Worm (Caenorhabditis elegans) whole organism, mixed stage, embryonic: Measurements from ENCODE around the gene rps-23.

Experiments used
- M03D4.4 ChIP-seq: sonication (generic microtip); optimal IDR thresholded peaks from 2 replicates; lab custom pipeline; 2017; ENCODE audit warnings: mild to moderate bottlenecking, missing genetic modification characterization, missing compliant biosample characterization
- bed-3 ChIP-seq: fragments of 200-800 bp; sonication (Bioruptor generic); optimal IDR thresholded peaks from 3 replicates; lab custom pipeline; 2018; ENCODE audit warnings: mild to moderate bottlenecking, missing genetic modification characterization, moderate library complexity, missing compliant biosample characterization
- blmp-1 ChIP-seq: fragments of 150-350 bp; optimal IDR thresholded peaks from 2 replicates; lab custom pipeline; 2014; ENCODE audit warnings: missing biosample characterization, missing genetic modification characterization
- ceh-39 ChIP-seq: fragments of 150-350 bp; optimal IDR thresholded peaks from 2 replicates; lab custom pipeline; 2014; ENCODE audit warnings: missing biosample characterization, missing genetic modification characterization
- ceh-43 ChIP-seq: fragments of 200-800 bp; sonication (Bioruptor generic); optimal IDR thresholded peaks from 2 replicates; lab custom pipeline; 2018; ENCODE audit warnings: mild to moderate bottlenecking, missing genetic modification characterization, moderate library complexity, missing compliant biosample characterization
- ceh-83 ChIP-seq: fragments of 200-800 bp; sonication (Bioruptor generic); optimal IDR thresholded peaks from 2 replicates; lab custom pipeline; 2018; ENCODE audit warnings: mild to moderate bottlenecking, missing genetic modification characterization, missing compliant biosample characterization
- cnd-1 ChIP-seq: fragments of 200-800 bp; sonication (Bioruptor generic); optimal IDR thresholded peaks from 2 replicates; lab custom pipeline; 2018; ENCODE audit warnings: mild to moderate bottlenecking, missing genetic modification characterization, missing compliant biosample characterization
- drap-1 ChIP-seq: fragments of 200-800 bp; sonication (Bioruptor generic); optimal IDR thresholded peaks from 3 replicates; lab custom pipeline; 2018; ENCODE audit warnings: mild to moderate bottlenecking, missing genetic modification characterization, missing compliant biosample characterization
- elt-1 ChIP-seq: sonication (generic microtip); optimal IDR thresholded peaks from 2 replicates; lab custom pipeline; 2017; ENCODE audit warnings: missing genetic modification characterization, mild to moderate bottlenecking, missing compliant biosample characterization, antibody characterized with exemption, moderate library complexity, borderline replicate concordance; ENCODE audit not compliant: insufficient read depth
- elt-3 ChIP-seq: fragments of 150-350 bp; optimal IDR thresholded peaks from 2 replicates; lab custom pipeline; 2014; ENCODE audit warnings: missing biosample characterization, missing genetic modification characterization
- flh-1 ChIP-seq: fragments of 200-800 bp; sonication (Bioruptor generic); optimal IDR thresholded peaks from 2 replicates; lab custom pipeline; 2018; ENCODE audit warnings: mild to moderate bottlenecking, missing genetic modification characterization, moderate library complexity, missing compliant biosample characterization
- ham-2 ChIP-seq: fragments of 200-800 bp; sonication (Bioruptor generic); optimal IDR thresholded peaks from 2 replicates; lab custom pipeline; 2018; ENCODE audit warnings: mild to moderate bottlenecking, missing genetic modification characterization, missing compliant biosample characterization
- hlh-1 ChIP-seq: fragments of 150-350 bp; optimal IDR thresholded peaks from 2 replicates; lab custom pipeline; 2014; ENCODE audit warnings: missing biosample characterization, missing genetic modification reagents, missing genetic modification characterization
- lin-13 ChIP-seq: fragments of 150-350 bp; optimal IDR thresholded peaks from 2 replicates; lab custom pipeline; 2014; ENCODE audit warnings: missing biosample characterization, missing genetic modification characterization
- lin-32 ChIP-seq: fragments of 200-800 bp; sonication (Bioruptor generic); optimal IDR thresholded peaks from 2 replicates; lab custom pipeline; 2018; ENCODE audit warnings: mild to moderate bottlenecking, missing genetic modification characterization, missing compliant biosample characterization
- lsy-2 ChIP-seq: fragments of 150-350 bp; optimal IDR thresholded peaks from 2 replicates; lab custom pipeline; 2014; ENCODE audit warnings: missing biosample characterization, missing genetic modification characterization
- mab-5 ChIP-seq: fragments of 150-350 bp; optimal IDR thresholded peaks from 2 replicates; lab custom pipeline; 2014; ENCODE audit warnings: missing biosample characterization, missing genetic modification characterization
- mep-1 ChIP-seq: fragments of 150-350 bp; optimal IDR thresholded peaks from 2 replicates; lab custom pipeline; 2017; ENCODE audit warnings: missing biosample characterization, missing genetic modification reagents, missing genetic modification characterization, inconsistent platforms
- mls-2 ChIP-seq: sonication (generic microtip); optimal IDR thresholded peaks from 2 replicates; lab custom pipeline; 2016; ENCODE audit warnings: mild to moderate bottlenecking, missing genetic modification characterization, moderate library complexity, missing compliant biosample characterization
- nhr-12 ChIP-seq: fragments of 150-350 bp; optimal IDR thresholded peaks from 2 replicates; lab custom pipeline; 2014; ENCODE audit warnings: missing biosample characterization, missing genetic modification characterization
- nhr-2 ChIP-seq: fragments of 150-350 bp; optimal IDR thresholded peaks from 2 replicates; lab custom pipeline; 2014; ENCODE audit warnings: missing biosample characterization, missing genetic modification characterization
- nhr-237 ChIP-seq: fragments of 150-350 bp; optimal IDR thresholded peaks from 2 replicates; lab custom pipeline; 2014; ENCODE audit warnings: missing biosample characterization, missing genetic modification characterization
- nhr-28 ChIP-seq: fragments of 150-350 bp; optimal IDR thresholded peaks from 2 replicates; lab custom pipeline; 2014; ENCODE audit warnings: missing biosample characterization, missing genetic modification characterization
- pha-4 ChIP-seq: fragments of 150-350 bp; optimal IDR thresholded peaks from 2 replicates; lab custom pipeline; 2018; ENCODE audit warnings: missing biosample characterization, missing genetic modification reagents, missing genetic modification characterization
- sem-2 ChIP-seq: fragments of 200-800 bp; sonication (Bioruptor generic); optimal IDR thresholded peaks from 2 replicates; lab custom pipeline; 2018; ENCODE audit warnings: mild to moderate bottlenecking, missing genetic modification characterization, missing compliant biosample characterization
- snpc-4 ChIP-seq: fragments of 150-350 bp; optimal IDR thresholded peaks from 2 replicates; lab custom pipeline; 2014; ENCODE audit warnings: missing biosample characterization, missing genetic modification characterization
- sptf-1 ChIP-seq: sonication (generic microtip); optimal IDR thresholded peaks from 2 replicates; lab custom pipeline; 2017; ENCODE audit warnings: mild to moderate bottlenecking, missing genetic modification characterization, moderate library complexity, missing compliant biosample characterization
- tbx-8 ChIP-seq: fragments of 200-800 bp; sonication (Bioruptor generic); optimal IDR thresholded peaks from 2 replicates; lab custom pipeline; 2018; ENCODE audit warnings: mild to moderate bottlenecking, missing genetic modification characterization, moderate library complexity, missing compliant biosample characterization
- unc-120 ChIP-seq: sonication (generic microtip); optimal IDR thresholded peaks from 2 replicates; lab custom pipeline; 2017; ENCODE audit warnings: missing genetic modification characterization, missing compliant biosample characterization; ENCODE audit not compliant: poor library complexity, severe bottlenecking
- unc-62 ChIP-seq: fragments of 150-350 bp; optimal IDR thresholded peaks from 2 replicates; lab custom pipeline; 2014; ENCODE audit warnings: missing biosample characterization, missing genetic modification reagents, missing genetic modification characterization
- zip-8 ChIP-seq: fragments of 150-350 bp; optimal IDR thresholded peaks from 2 replicates; lab custom pipeline; 2014; ENCODE audit warnings: missing biosample characterization, missing genetic modification characterization
- ztf-11 ChIP-seq: fragments of 150-350 bp; optimal IDR thresholded peaks from 2 replicates; lab custom pipeline; 2014; ENCODE audit warnings: missing biosample characterization, missing genetic modification characterization

rps-23 gene

ce11 chrIV:12398437-12398836, 7.6 kb upstream of the rps-23 start, which contains the start of gene acs-20:
acs-20 (minus strand) TSS chrIV:12398706.
- TF ChIP-seq unc-120 (tag; lab: Kevin White, UChicago) (no peak), lin-13 (tag; lab: Kevin White, UChicago) (no peak), pha-4 (tag; lab: Kevin White, UChicago) (no peak), nhr-237 (no peak), mls-2 (no peak), nhr-28 (tag; lab: Kevin White, UChicago) (no peak), M03D4.4 (tag; lab: Kevin White, UChicago) (no peak), ceh-39 (tag; lab: Kevin White, UChicago) (no peak), ztf-11 (tag; lab: Kevin White, UChicago) (no peak), bed-3 (no peak), tbx-8 (GFP tag; lab: Kevin White, UChicago) (no peak), drap-1 (GFP tag; lab: Kevin White, UChicago) (no peak), elt-3 (tag; lab: Kevin White, UChicago) (no peak), lsy-2 (no peak), nhr-12 (tag; lab: Kevin White, UChicago) (no peak), ceh-43 (GFP tag; lab: Kevin White, UChicago) (no peak), zip-8 (tag; lab: Kevin White, UChicago) (no peak), snpc-4 (tag; lab: Kevin White, UChicago) (no peak), nhr-2 (no peak), blmp-1 (tag; lab: Kevin White, UChicago) (no peak)

DNA sequence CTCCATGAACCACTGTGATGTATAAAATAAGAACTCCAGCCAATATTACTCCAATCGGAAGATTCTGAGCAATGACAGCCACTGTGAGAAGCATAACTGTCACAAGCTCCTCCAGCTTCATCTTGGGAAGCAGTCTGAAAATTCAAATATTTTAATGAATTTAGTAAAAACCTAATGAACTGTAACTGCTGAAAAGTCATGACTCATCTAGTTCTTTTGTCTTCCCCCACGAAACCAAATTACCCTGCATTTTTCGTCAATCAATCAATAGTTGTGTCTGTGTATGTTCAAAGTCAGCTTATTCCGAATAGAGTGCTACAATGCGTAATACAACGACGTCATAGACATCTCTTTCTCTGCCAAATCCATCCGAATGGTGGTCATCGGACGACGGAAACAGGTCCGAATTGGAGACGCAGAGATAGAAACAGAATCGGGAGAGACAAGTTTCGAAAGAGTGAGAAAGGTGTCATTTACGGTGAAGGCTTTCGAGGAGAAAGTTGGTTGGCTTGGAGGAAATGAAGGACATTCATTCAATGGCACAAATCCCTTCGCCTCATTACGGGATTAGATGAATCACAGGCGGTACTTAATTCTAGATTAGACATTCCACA, 5.9 kb upstream of the rps-23 start:
- TF ChIP-seq ceh-39 (tag; lab: Kevin White, UChicago): no peak
- TF ChIP-seq snpc-4 (tag; lab: Kevin White, UChicago): no peak
- TF ChIP-seq lin-13 (tag; lab: Kevin White, UChicago): no peak
- TF ChIP-seq bed-3: no peak
- TF ChIP-seq elt-3 (tag; lab: Kevin White, UChicago): peak; percentile 5
- no peak for TF ChIP-seq lin-32 (GFP tag; lab: Kevin White, UChicago)
- TF ChIP-seq ceh-83 (GFP tag; lab: Kevin White, UChicago): no peak
- TF ChIP-seq ham-2 (GFP tag; lab: Kevin White, UChicago): peak; percentile 50
- no peak for TF ChIP-seq nhr-2
- peak; percentile 74 for TF ChIP-seq blmp-1 (tag; lab: Kevin White, UChicago)
- no peak for TF ChIP-seq sptf-1
- no peak for TF ChIP-seq unc-62 (GFP tag; lab: Kevin White, UChicago)
- no peak for TF ChIP-seq mep-1 (tag; lab: Kevin White, UChicago)
- no peak for TF ChIP-seq mls-2
- TF ChIP-seq ceh-43 (GFP tag; lab: Kevin White, UChicago): no peak
- TF ChIP-seq nhr-237: no peak
- TF ChIP-seq hlh-1 (tag; lab: Kevin White, UChicago): no peak
- TF ChIP-seq sem-2 (GFP tag; lab: Kevin White, UChicago): no peak
- no peak for TF ChIP-seq ztf-11 (tag; lab: Kevin White, UChicago)

ce11 chrIV:12389951-12390350, 902 bp downstream of the rps-23 start, which contains the start of gene spe-45:
spe-45 (minus strand) TSS chrIV:12390095.
- TF ChIP-seq lin-13 (tag; lab: Kevin White, UChicago): no peak
- TF ChIP-seq M03D4.4 (tag; lab: Kevin White, UChicago): no peak
- TF ChIP-seq unc-62 (GFP tag; lab: Kevin White, UChicago): no peak
- TF ChIP-seq snpc-4 (tag; lab: Kevin White, UChicago): no peak
- no peak for TF ChIP-seq mep-1 (tag; lab: Kevin White, UChicago)
- TF ChIP-seq blmp-1 (tag; lab: Kevin White, UChicago): no peak
- no peak for TF ChIP-seq mab-5
- TF ChIP-seq zip-8 (tag; lab: Kevin White, UChicago): no peak
- no peak for TF ChIP-seq ztf-11 (tag; lab: Kevin White, UChicago)
- TF ChIP-seq nhr-237: no peak
- no peak for TF ChIP-seq flh-1 (GFP tag; lab: Kevin White, UChicago)
- no peak for TF ChIP-seq ceh-39 (tag; lab: Kevin White, UChicago)

- no peak for TF ChIP-seq drap-1 (GFP tag; lab: Kevin White, UChicago)
- TF ChIP-seq ceh-43 (GFP tag; lab: Kevin White, UChicago): no peak
- no peak for TF ChIP-seq lin-13 (tag; lab: Kevin White, UChicago)
- no peak for TF ChIP-seq ceh-39 (tag; lab: Kevin White, UChicago)
- TF ChIP-seq nhr-237: no peak
- TF ChIP-seq ztf-11 (tag; lab: Kevin White, UChicago): no peak
- TF ChIP-seq nhr-12 (tag; lab: Kevin White, UChicago): no peak
- no peak for TF ChIP-seq tbx-8 (GFP tag; lab: Kevin White, UChicago)
- no peak for TF ChIP-seq sem-2 (GFP tag; lab: Kevin White, UChicago)
- TF ChIP-seq M03D4.4 (tag; lab: Kevin White, UChicago): no peak
- no peak for TF ChIP-seq cnd-1 (tag; lab: Kevin White, UChicago)
- TF ChIP-seq sptf-1: no peak
- no peak for TF ChIP-seq ceh-83 (GFP tag; lab: Kevin White, UChicago)
- no peak for TF ChIP-seq ham-2 (GFP tag; lab: Kevin White, UChicago)
- TF ChIP-seq blmp-1 (tag; lab: Kevin White, UChicago): no peak
- TF ChIP-seq elt-1 (tag; lab: Kevin White, UChicago): no peak
- TF ChIP-seq pha-4 (tag; lab: Kevin White, UChicago): no peak
- no peak for TF ChIP-seq hlh-1 (tag; lab: Kevin White, UChicago)
- no peak for TF ChIP-seq bed-3
- no peak for TF ChIP-seq flh-1 (GFP tag; lab: Kevin White, UChicago)
- TF ChIP-seq, all 35 proteins: peak for 0
Observed at ce11 chrIV:12385061-12385460, 5.8 kb downstream of the rps-23 start, which contains the start of gene F28D1.6. F28D1.6 (minus strand) TSS chrIV:12385161.
